Worm (Caenorhabditis elegans) whole organism, L1 larva: ENCODE results near the gene rpl-11.1.

ENCODE experiments used
- dpl-1 ChIP-seq, 3 experiments: fragments of 150-350 bp in 2 of 3; sonication (generic microtip) in 1 of 3; optimal IDR thresholded peaks; 2 replicates each; lab custom pipeline; 2014 to 2017; ENCODE audit warnings: missing biosample characterization in 3 of 3, missing genetic modification characterization in 3 of 3, missing genetic modification reagents in 3 of 3
- jun-1 ChIP-seq: fragments of 150-350 bp; optimal IDR thresholded peaks from 2 replicates; lab custom pipeline; 2014; ENCODE audit warnings: missing biosample characterization, missing genetic modification reagents, missing genetic modification characterization
- snpc-4 ChIP-seq: fragments of 150-350 bp; optimal IDR thresholded peaks from 2 replicates; lab custom pipeline; 2014; ENCODE audit warnings: missing biosample characterization, missing genetic modification characterization
- xbp-1 ChIP-seq: sonication (generic microtip); optimal IDR thresholded peaks from 2 replicates; lab custom pipeline; 2016; ENCODE audit warnings: missing genetic modification characterization, missing compliant biosample characterization

DNA sequence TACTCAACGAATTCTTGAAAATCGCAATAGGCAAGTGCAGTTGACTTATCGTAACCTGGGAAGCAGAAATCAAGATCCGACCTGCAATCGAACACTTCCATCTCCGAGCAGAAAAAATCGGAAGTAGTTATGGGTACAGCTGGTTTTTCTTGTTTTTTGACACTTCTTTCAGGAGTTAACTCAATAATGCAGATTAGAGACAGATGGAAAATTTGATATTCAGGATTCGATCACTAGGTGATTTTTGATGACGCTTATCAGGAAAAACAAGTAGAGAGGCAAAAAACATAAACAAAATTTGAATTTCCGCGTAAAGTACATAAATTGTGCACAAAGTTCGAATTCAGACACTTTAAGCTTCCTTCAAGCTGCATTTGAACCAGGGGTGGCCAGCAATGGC is 37.1 kb downstream of the rpl-11.1 start, which contains the start of gene srw-130:
- no peak for TF ChIP-seq jun-1 (tag; lab: Kevin White, UChicago)
- no peak for TF ChIP-seq xbp-1 (tag; lab: Kevin White, UChicago)
- no peak for TF ChIP-seq dpl-1 (GFP tag; optimal IDR thresholded peaks at IDR 0.05; lab: Kevin White, UChicago)
- TF ChIP-seq snpc-4 (tag; lab: Kevin White, UChicago), result no peak
